Worm (Caenorhabditis elegans) whole organism, late embryonic: Measurements from ENCODE around the gene lpin-1.

Experiments used
- C38D4.7 ChIP-seq: fragments of 200-800 bp; sonication (Bioruptor generic); optimal IDR thresholded peaks from 2 replicates; lab custom pipeline; 2018; ENCODE audit warnings: mild to moderate bottlenecking, missing genetic modification characterization, moderate library complexity, missing compliant biosample characterization
- F13H6.1 ChIP-seq: sonication (generic microtip); optimal IDR thresholded peaks from 2 replicates; lab custom pipeline; 2016; ENCODE audit warnings: missing genetic modification characterization, missing compliant biosample characterization
- K09A11.1 ChIP-seq: sonication (generic microtip); optimal IDR thresholded peaks from 2 replicates; lab custom pipeline; 2017; ENCODE audit warnings: antibody characterized with exemption, mild to moderate bottlenecking, missing genetic modification characterization, missing compliant biosample characterization; ENCODE audit not compliant: insufficient read depth
- ceh-14 ChIP-seq: sonication (generic microtip); optimal IDR thresholded peaks from 2 replicates; lab custom pipeline; 2016; ENCODE audit warnings: missing genotype, missing genetic modification characterization, missing compliant biosample characterization
- ceh-18 ChIP-seq: sonication (generic microtip); optimal IDR thresholded peaks from 2 replicates; lab custom pipeline; 2016; ENCODE audit warnings: missing genetic modification characterization, missing compliant biosample characterization
- ceh-2 ChIP-seq: sonication (generic microtip); optimal IDR thresholded peaks from 2 replicates; lab custom pipeline; 2016; ENCODE audit warnings: missing genotype, missing genetic modification characterization, missing compliant biosample characterization
- ceh-22 ChIP-seq: sonication (generic microtip); optimal IDR thresholded peaks from 2 replicates; lab custom pipeline; 2017; ENCODE audit warnings: missing biosample characterization, missing genetic modification characterization
- ceh-24 ChIP-seq: sonication (generic microtip); optimal IDR thresholded peaks from 2 replicates; lab custom pipeline; 2016; ENCODE audit warnings: mild to moderate bottlenecking, missing genetic modification characterization, missing compliant biosample characterization
- ceh-31 ChIP-seq: sonication (generic microtip); optimal IDR thresholded peaks from 2 replicates; lab custom pipeline; 2016; ENCODE audit warnings: missing genetic modification characterization, missing compliant biosample characterization
- ceh-45 ChIP-seq: fragments of 200-800 bp; sonication (Bioruptor generic); IDR thresholded peaks from 2 replicates; pipeline ENCODE4 v1.3.6; 2022; ENCODE audit warnings: missing genetic modification reagents, missing genetic modification characterization, missing compliant biosample characterization
- ceh-9 ChIP-seq: sonication (generic microtip); optimal IDR thresholded peaks from 2 replicates; lab custom pipeline; 2016; ENCODE audit warnings: mild to moderate bottlenecking, missing genetic modification characterization, inconsistent platforms, missing compliant biosample characterization
- dmd-4 ChIP-seq: sonication (generic microtip); optimal IDR thresholded peaks from 2 replicates; lab custom pipeline; 2016; ENCODE audit warnings: borderline replicate concordance, missing genetic modification characterization, missing compliant biosample characterization
- dve-1 ChIP-seq: sonication (generic microtip); optimal IDR thresholded peaks from 2 replicates; lab custom pipeline; 2017; ENCODE audit warnings: antibody characterized with exemption, mild to moderate bottlenecking, missing genetic modification characterization, missing compliant biosample characterization
- ets-4 ChIP-seq: sonication (generic microtip); optimal IDR thresholded peaks from 2 replicates; lab custom pipeline; 2016; ENCODE audit warnings: missing genetic modification characterization, missing compliant biosample characterization
- hlh-13 ChIP-seq: fragments of 200-800 bp; sonication (Bioruptor generic); optimal IDR thresholded peaks from 2 replicates; lab custom pipeline; 2018; ENCODE audit warnings: mild to moderate bottlenecking, missing genetic modification characterization, missing compliant biosample characterization
- hlh-30 ChIP-seq: sonication (generic microtip); optimal IDR thresholded peaks from 2 replicates; lab custom pipeline; 2017; ENCODE audit warnings: antibody characterized with exemption, missing genetic modification characterization, missing compliant biosample characterization; ENCODE audit not compliant: insufficient read depth
- hlh-8 ChIP-seq: sonication (generic microtip); optimal IDR thresholded peaks from 2 replicates; lab custom pipeline; 2016; ENCODE audit warnings: missing genotype, missing genetic modification characterization, missing compliant biosample characterization
- nhr-232 ChIP-seq: sonication (generic microtip); optimal IDR thresholded peaks from 2 replicates; lab custom pipeline; 2016; ENCODE audit warnings: missing genetic modification characterization, missing compliant biosample characterization
- pat-9 ChIP-seq: fragments of 200-800 bp; sonication (Bioruptor generic); optimal IDR thresholded peaks from 2 replicates; lab custom pipeline; 2018; ENCODE audit warnings: mild to moderate bottlenecking, missing genetic modification characterization, moderate library complexity, missing compliant biosample characterization
- pha-4 ChIP-seq: fragments of 150-350 bp; optimal IDR thresholded peaks from 2 replicates; lab custom pipeline; 2018; ENCODE audit warnings: missing biosample characterization, missing genetic modification reagents, missing genetic modification characterization
- pqm-1 ChIP-seq: sonication (generic microtip); optimal IDR thresholded peaks from 2 replicates; lab custom pipeline; 2016; ENCODE audit warnings: missing genetic modification characterization, missing compliant biosample characterization
- sdc-2 ChIP-seq: sonication (generic microtip); optimal IDR thresholded peaks from 2 replicates; lab custom pipeline; 2016; ENCODE audit warnings: missing genotype, missing genetic modification characterization, missing compliant biosample characterization
- sox-4 ChIP-seq: sonication (generic microtip); optimal IDR thresholded peaks from 2 replicates; lab custom pipeline; 2017; ENCODE audit warnings: mild to moderate bottlenecking, missing genetic modification characterization, inconsistent platforms, missing compliant biosample characterization
- syd-9 ChIP-seq: sonication (generic microtip); optimal IDR thresholded peaks from 2 replicates; lab custom pipeline; 2016; ENCODE audit warnings: mild to moderate bottlenecking, missing genetic modification characterization, moderate library complexity, missing compliant biosample characterization
- unc-42 ChIP-seq: sonication (generic microtip); optimal IDR thresholded peaks from 2 replicates; lab custom pipeline; 2016; ENCODE audit warnings: missing genotype, missing genetic modification characterization, missing compliant biosample characterization
- unc-86 ChIP-seq: sonication (generic microtip); optimal IDR thresholded peaks from 2 replicates; lab custom pipeline; 2016; ENCODE audit warnings: missing genetic modification characterization, missing compliant biosample characterization
- ztf-16 ChIP-seq: sonication (generic microtip); optimal IDR thresholded peaks from 2 replicates; lab custom pipeline; 2017; ENCODE audit warnings: missing genetic modification characterization, missing compliant biosample characterization

The lpin-1 gene

DNA sequence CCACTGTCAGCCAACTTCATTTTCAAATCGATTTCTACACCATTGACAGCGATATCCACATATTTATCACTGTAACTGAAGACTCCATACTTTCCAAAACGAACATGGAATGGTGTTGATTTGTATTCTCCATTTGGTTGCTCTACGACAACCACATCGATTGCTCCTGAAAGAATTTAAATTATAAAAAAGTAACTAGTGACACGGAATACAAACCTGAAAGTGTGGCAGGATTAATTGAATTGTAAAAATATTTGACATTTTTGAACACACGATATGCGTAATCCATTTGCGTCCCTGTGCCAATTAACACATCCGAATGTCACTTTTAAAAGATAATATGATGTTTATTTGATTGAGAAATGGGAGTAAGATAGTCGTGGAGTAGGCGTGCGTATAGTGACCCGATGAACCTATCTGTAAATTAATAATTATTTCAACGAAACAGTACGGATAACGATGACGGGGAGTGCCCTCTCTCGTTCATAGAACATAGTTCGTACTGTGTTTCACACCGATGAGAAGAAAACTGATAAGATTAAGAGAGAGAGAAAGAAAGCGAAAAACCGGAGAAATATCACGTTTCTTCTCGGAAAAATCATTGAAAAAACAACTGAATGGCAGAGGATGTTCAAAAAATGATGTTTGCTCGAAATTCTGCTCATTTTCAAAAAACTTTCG lies at the start of gene lpin-1:
lpin-1 (minus strand) TSS at position 417 of the 681 bp plus-strand sequence.
- TF ChIP-seq pqm-1 (tag; lab: Kevin White, UChicago) (no peak), hlh-30 (no peak), unc-42 (tag; lab: Kevin White, UChicago) (no peak), syd-9 (no peak), hlh-13 (GFP tag; lab: Kevin White, UChicago) (no peak), pha-4 (no peak), hlh-8 (no peak), ceh-14 (tag; lab: Kevin White, UChicago) (no peak), ztf-16 (tag; lab: Kevin White, UChicago) (no peak), unc-86 (no peak), ceh-22 (tag; lab: Kevin White, UChicago) (no peak), K09A11.1 (tag; lab: Kevin White, UChicago) (no peak), ceh-9 (tag; lab: Kevin White, UChicago) (no peak)

DNA sequence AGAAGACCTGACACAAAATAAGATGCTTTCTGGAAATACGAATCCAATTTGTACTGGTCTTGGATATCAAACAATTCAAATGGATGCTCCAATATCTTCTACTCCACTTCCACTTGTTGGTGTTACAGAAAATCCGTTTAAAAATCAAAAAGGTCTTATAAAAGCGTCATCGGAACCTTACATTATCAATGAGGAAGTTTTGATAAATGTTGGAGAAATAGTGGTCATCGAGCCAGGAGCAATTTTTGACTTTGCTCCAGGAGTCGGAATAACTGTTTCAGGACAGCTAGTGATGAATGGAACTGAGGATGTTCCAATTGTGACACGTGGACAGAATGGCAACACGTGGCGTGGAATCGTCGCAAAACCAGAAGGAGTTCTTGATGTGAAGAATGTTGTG lies 40.2 kb upstream of the lpin-1 start:
- TF ChIP-seq ceh-9 (tag; lab: Kevin White, UChicago), result no peak
- TF ChIP-seq sox-4 (tag; lab: Kevin White, UChicago), result no peak
- no peak for TF ChIP-seq ceh-2 (tag; lab: Kevin White, UChicago)
- no peak for TF ChIP-seq F13H6.1 (tag; lab: Kevin White, UChicago)
- no peak for TF ChIP-seq K09A11.1 (tag; lab: Kevin White, UChicago)
- no peak for TF ChIP-seq ceh-24 (tag; lab: Kevin White, UChicago)
- no peak for TF ChIP-seq pqm-1 (tag; lab: Kevin White, UChicago)
- no peak for TF ChIP-seq dmd-4 (tag; lab: Kevin White, UChicago)

DNA sequence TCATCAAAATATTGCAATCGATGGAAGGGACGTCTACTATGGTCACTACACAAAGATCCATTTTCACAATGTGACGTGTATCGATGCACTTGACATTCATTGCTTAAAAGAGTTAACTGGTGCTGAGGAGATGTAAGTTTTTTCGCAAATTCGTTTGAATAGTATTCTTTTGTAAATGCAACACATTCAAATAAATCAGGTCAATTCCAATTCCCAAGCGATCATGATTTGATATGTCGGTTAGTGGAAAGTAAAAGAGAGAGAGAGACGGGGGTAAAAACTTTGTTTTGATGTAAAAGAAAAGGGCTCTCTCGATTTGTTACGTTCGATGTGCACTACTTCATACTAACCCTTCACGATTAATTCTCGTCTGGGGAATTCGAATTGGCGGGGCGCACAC lies 36.3 kb upstream of the lpin-1 start:
- TF ChIP-seq sdc-2 (tag; lab: Kevin White, UChicago) (no peak), ceh-22 (tag; lab: Kevin White, UChicago) (no peak), ets-4 (no peak), syd-9 (no peak)
- TF ChIP-seq, all 69 proteins: peak for 0

DNA sequence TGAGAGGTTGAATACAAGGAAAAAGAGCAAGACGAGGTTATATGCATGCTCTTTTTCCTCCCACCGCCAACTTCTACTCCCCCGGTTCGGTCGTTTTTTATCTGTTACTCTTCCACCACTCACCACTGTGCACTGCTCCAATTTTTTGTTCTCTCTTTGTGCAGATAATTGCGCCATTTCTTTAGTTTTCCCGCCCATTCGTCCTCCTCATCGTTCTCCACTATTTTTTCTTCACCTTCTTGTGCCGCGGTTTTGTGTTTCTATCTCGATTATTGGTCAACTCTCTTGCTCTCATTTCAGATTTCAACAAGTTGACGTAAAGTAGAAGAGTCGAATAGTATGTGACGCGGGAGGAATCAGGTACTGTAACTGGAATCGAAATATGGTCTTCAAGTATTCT lies 35.7 kb upstream of the lpin-1 start, which contains the start of gene T01D3.1:
T01D3.1 (plus strand) TSS at position 301 of the 400 bp plus-strand sequence.
- TF ChIP-seq C38D4.7 (no peak), pat-9 (tag; lab: Kevin White, UChicago) (no peak)

DNA sequence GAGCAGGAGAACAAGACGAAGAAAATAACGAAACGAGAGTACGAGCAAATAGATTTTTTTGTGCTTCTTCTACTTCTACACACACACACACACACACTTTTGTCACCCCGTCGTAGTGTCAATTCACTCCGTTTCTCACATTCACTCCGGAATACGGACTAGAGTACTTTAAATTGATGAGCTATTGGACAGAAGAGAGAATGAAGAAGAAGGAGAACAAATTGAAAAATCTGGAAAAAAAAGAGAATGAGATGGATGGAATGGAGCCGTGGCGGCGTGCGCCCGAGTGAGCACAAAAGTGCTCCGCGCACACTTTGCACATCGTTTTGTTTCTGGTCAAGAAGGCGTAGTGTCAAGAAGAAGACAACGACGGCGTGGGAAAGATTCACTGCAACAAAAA lies 33.6 kb upstream of the lpin-1 start:
- peak; percentile 13 for TF ChIP-seq ceh-31 (tag; lab: Kevin White, UChicago)
- no peak for TF ChIP-seq ceh-45 (GFP tag; lab: Robert Waterston, UW)

DNA sequence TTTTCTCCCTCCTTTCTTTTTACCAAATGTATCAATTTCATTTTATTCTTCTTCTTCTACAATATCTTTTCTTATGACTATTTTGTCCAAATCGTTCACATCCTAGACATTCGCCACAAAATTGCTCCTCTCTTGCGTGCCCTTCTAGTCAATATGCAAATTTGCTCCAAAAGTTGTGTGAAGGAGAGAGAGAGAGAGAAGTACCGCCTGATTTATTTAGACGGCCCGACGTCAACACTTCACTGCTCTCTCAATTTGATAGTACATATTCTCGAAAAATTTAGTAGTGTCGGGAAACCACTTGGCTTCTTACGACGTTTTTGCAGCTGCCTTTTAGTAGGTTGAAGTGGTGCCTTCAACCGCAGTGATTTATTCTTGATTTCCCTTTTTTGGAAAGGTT lies 32.6 kb upstream of the lpin-1 start:
- TF ChIP-seq nhr-232 (tag; lab: Kevin White, UChicago) (no peak), unc-42 (tag; lab: Kevin White, UChicago) (peak; percentile 64)

DNA sequence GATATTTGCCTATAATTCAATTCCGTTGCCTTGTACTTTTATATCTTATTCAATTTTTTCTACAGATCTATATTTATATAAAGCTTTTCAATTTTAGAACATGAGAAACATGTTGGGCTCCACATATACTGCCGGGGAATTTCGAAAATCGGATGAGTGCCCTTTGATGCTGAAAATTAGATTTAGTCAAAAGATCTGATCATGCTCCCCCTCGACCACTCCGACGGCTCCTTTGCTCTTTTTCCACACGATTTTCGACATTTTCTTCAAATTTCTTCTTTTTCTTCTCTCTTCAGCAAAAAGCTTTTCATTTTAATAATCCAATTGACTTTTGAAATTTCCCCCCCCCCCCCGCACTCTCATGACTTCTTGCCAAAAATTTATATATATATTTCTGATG lies 27.5 kb upstream of the lpin-1 start:
- no peak for TF ChIP-seq ceh-2 (tag; lab: Kevin White, UChicago)
- TF ChIP-seq ceh-18, result no peak
- no peak for TF ChIP-seq dve-1 (tag; lab: Kevin White, UChicago)
- TF ChIP-seq syd-9, result no peak
- peak; percentile 89 for TF ChIP-seq unc-42 (tag; lab: Kevin White, UChicago)
- TF ChIP-seq unc-86, result no peak
- no peak for TF ChIP-seq pat-9 (tag; lab: Kevin White, UChicago)
